Fruit fly (Drosophila melanogaster) whole organism, embryonic: Measurements from ENCODE around the gene CG32301.

ENCODE experiments used
- ATbp ChIP-seq: fragments of 200-800 bp; sonication (Bioruptor generic); optimal IDR thresholded peaks from 2 replicates; lab custom pipeline; 2017; ENCODE audit warnings: missing biosample characterization, mild to moderate bottlenecking, missing genetic modification characterization, missing genetic modification reagents
- Adf1 ChIP-seq: fragments of 200-800 bp; sonication (Bioruptor generic); IDR thresholded peaks from 2 replicates; pipeline ENCODE4 v1.3.6; 2022; ENCODE audit warnings: missing biosample characterization, missing genetic modification characterization
- CG10543 ChIP-seq: fragments of 200-800 bp; sonication (Bioruptor generic); optimal IDR thresholded peaks from 3 replicates; lab custom pipeline; 2017; ENCODE audit warnings: missing biosample characterization, mild to moderate bottlenecking, missing genetic modification characterization, moderate library complexity
- CG12071 ChIP-seq: fragments of 200-800 bp; sonication (Bioruptor generic); optimal IDR thresholded peaks from 3 replicates; lab custom pipeline; 2018; ENCODE audit warnings: missing biosample characterization, mild to moderate bottlenecking, missing genetic modification characterization
- CG13296 ChIP-seq: fragments of 200-800 bp; sonication (Bioruptor generic); optimal IDR thresholded peaks from 3 replicates; lab custom pipeline; 2018; ENCODE audit warnings: missing biosample characterization, mild to moderate bottlenecking, missing genetic modification characterization
- CG15514 ChIP-seq: fragments of 200-800 bp; sonication (Bioruptor generic); optimal IDR thresholded peaks from 3 replicates; lab custom pipeline; 2017; ENCODE audit warnings: missing biosample characterization, missing genetic modification characterization, mild to moderate bottlenecking, moderate library complexity, missing genetic modification reagents
- CG17385 ChIP-seq: fragments of 200-800 bp; sonication (Bioruptor generic); optimal IDR thresholded peaks from 3 replicates; lab custom pipeline; 2018; ENCODE audit warnings: missing biosample characterization, mild to moderate bottlenecking, missing genetic modification characterization
- CG18599 ChIP-seq: fragments of 200-800 bp; sonication (Bioruptor generic); optimal IDR thresholded peaks from 3 replicates; lab custom pipeline; 2017; ENCODE audit warnings: missing biosample characterization, missing genetic modification characterization, mild to moderate bottlenecking, moderate library complexity, missing genetic modification reagents
- CG34376 ChIP-seq: fragments of 200-800 bp; sonication (Bioruptor generic); optimal IDR thresholded peaks from 2 replicates; lab custom pipeline; 2018; ENCODE audit warnings: missing biosample characterization, mild to moderate bottlenecking, missing genetic modification characterization
- CG6765 ChIP-seq: fragments of 200-800 bp; sonication (Bioruptor generic); optimal IDR thresholded peaks from 3 replicates; lab custom pipeline; 2017; ENCODE audit warnings: missing biosample characterization, mild to moderate bottlenecking, missing genetic modification characterization
- CG6813 ChIP-seq: fragments of 200-800 bp; sonication (Bioruptor generic); optimal IDR thresholded peaks from 2 replicates; lab custom pipeline; 2017; ENCODE audit warnings: missing biosample characterization, missing genetic modification characterization, mild to moderate bottlenecking, moderate library complexity, missing genetic modification reagents
- CG7839 ChIP-seq: fragments of 200-800 bp; sonication (Bioruptor generic); optimal IDR thresholded peaks from 3 replicates; lab custom pipeline; 2018; ENCODE audit warnings: missing biosample characterization, mild to moderate bottlenecking, missing genetic modification characterization, moderate library complexity
- CG7987 ChIP-seq: fragments of 200-800 bp; sonication (Bioruptor generic); optimal IDR thresholded peaks from 2 replicates; lab custom pipeline; 2018; ENCODE audit warnings: missing biosample characterization, mild to moderate bottlenecking, missing genetic modification characterization, moderate library complexity
- CrebB ChIP-seq: fragments of 200-800 bp; sonication (Bioruptor generic); optimal IDR thresholded peaks from 3 replicates; lab custom pipeline; 2018; ENCODE audit warnings: missing biosample characterization, mild to moderate bottlenecking, missing genetic modification characterization
- Dfd ChIP-seq, 2 experiments: fragments of >200 bp; optimal IDR thresholded peaks; 2 replicates each; lab custom pipeline; 2017; ENCODE audit warnings: missing biosample characterization in 2 of 2, missing genetic modification characterization in 2 of 2
- Ets65A ChIP-seq: fragments of 200-800 bp; sonication (Bioruptor generic); peaks from one replicate; lab custom pipeline; 2016; ENCODE audit warnings: missing biosample characterization, missing genetic modification characterization
- GATAe ChIP-seq: fragments of 200-800 bp; sonication (Bioruptor generic); conservative IDR thresholded peaks from 2 replicates; pipeline ENCODE4 v1.3.6; 2022; ENCODE audit warnings: missing biosample characterization, missing genetic modification characterization
- HHEX ChIP-seq: fragments of 200-800 bp; sonication (Bioruptor generic); optimal IDR thresholded peaks from 3 replicates; lab custom pipeline; 2017; ENCODE audit warnings: missing biosample characterization, mild to moderate bottlenecking, missing genetic modification characterization, missing genetic modification reagents
- HLH54F ChIP-seq: fragments of 200-800 bp; sonication (Bioruptor generic); optimal IDR thresholded peaks from 3 replicates; lab custom pipeline; 2016; ENCODE audit warnings: missing biosample characterization, missing genetic modification characterization
- HLHmδ ChIP-seq: fragments of 200-800 bp; sonication (Bioruptor generic); optimal IDR thresholded peaks from 2 replicates; lab custom pipeline; 2018; ENCODE audit warnings: missing biosample characterization, mild to moderate bottlenecking, missing genetic modification characterization, moderate library complexity
- Hey ChIP-seq: fragments of 200-800 bp; sonication (Bioruptor generic); optimal IDR thresholded peaks from 3 replicates; lab custom pipeline; 2018; ENCODE audit warnings: missing biosample characterization, mild to moderate bottlenecking, missing genetic modification characterization
- Hmr ChIP-seq: fragments of 200-800 bp; sonication (Bioruptor generic); optimal IDR thresholded peaks from 3 replicates; lab custom pipeline; 2017; ENCODE audit warnings: mild to moderate bottlenecking, missing biosample characterization, missing genetic modification reagents, missing genetic modification characterization
- Lhr ChIP-seq: fragments of 200-800 bp; sonication (Bioruptor generic); optimal IDR thresholded peaks from 3 replicates; lab custom pipeline; 2017; ENCODE audit warnings: mild to moderate bottlenecking, missing biosample characterization, missing genetic modification reagents, missing genetic modification characterization
- Meics ChIP-seq: fragments of 200-800 bp; sonication (Bioruptor generic); optimal IDR thresholded peaks from 2 replicates; lab custom pipeline; 2017; ENCODE audit warnings: missing biosample characterization, mild to moderate bottlenecking, missing genetic modification characterization
- NFAT ChIP-seq: fragments of 200-800 bp; sonication (Bioruptor generic); IDR thresholded peaks from 2 replicates; pipeline ENCODE4 v1.3.6; 2022; ENCODE audit warnings: missing biosample characterization, missing genetic modification characterization
- Nf-YA ChIP-seq: fragments of 200-800 bp; sonication (Bioruptor generic); IDR thresholded peaks from 2 replicates; pipeline ENCODE4 v1.3.6; 2022; ENCODE audit warnings: missing biosample characterization, missing genetic modification characterization
- Nf-YC ChIP-seq: fragments of 200-800 bp; optimal IDR thresholded peaks from 3 replicates; lab custom pipeline; 2019; ENCODE audit warnings: missing biosample characterization, mild to moderate bottlenecking, missing genetic modification characterization, moderate library complexity
- Oaz ChIP-seq: fragments of 200-800 bp; sonication (Bioruptor generic); IDR thresholded peaks from 2 replicates; pipeline ENCODE4 v1.3.6; 2022; ENCODE audit warnings: missing biosample characterization, missing genetic modification characterization
- Vsx1 ChIP-seq: fragments of 200-800 bp; sonication (Bioruptor generic); optimal IDR thresholded peaks from 2 replicates; lab custom pipeline; 2017; ENCODE audit warnings: missing biosample characterization, mild to moderate bottlenecking, missing genetic modification characterization, missing genetic modification reagents
- caup ChIP-seq: fragments of 200-800 bp; sonication (Bioruptor generic); optimal IDR thresholded peaks from 3 replicates; lab custom pipeline; 2017; ENCODE audit warnings: missing biosample characterization, mild to moderate bottlenecking, missing genetic modification characterization, moderate library complexity; ENCODE audit not compliant: severe bottlenecking
- chinmo ChIP-seq: fragments of 200-800 bp; sonication (Bioruptor generic); IDR thresholded peaks from 4 replicates; pipeline ENCODE4 v1.3.6; 2022; ENCODE audit warnings: missing biosample characterization, missing genetic modification characterization; ENCODE audit not compliant: partially characterized antibody
- ci ChIP-seq: fragments of 200-800 bp; sonication (Bioruptor generic); IDR thresholded peaks from 3 replicates; pipeline ENCODE4 v1.3.6; 2022; ENCODE audit warnings: missing biosample characterization, missing genetic modification characterization
- exex ChIP-seq: fragments of 200-800 bp; sonication (Bioruptor generic); optimal IDR thresholded peaks from 4 replicates; lab custom pipeline; 2018; ENCODE audit warnings: missing biosample characterization, mild to moderate bottlenecking, missing genetic modification characterization, moderate library complexity
- grn ChIP-seq: fragments of 200-800 bp; sonication (Bioruptor generic); optimal IDR thresholded peaks from 3 replicates; lab custom pipeline; 2017; ENCODE audit warnings: missing biosample characterization, missing genetic modification characterization
- jing ChIP-seq: fragments of 200-800 bp; sonication (Bioruptor generic); optimal IDR thresholded peaks from 2 replicates; lab custom pipeline; 2018; ENCODE audit warnings: missing biosample characterization, mild to moderate bottlenecking, missing genetic modification characterization
- lab ChIP-seq: fragments of 200-800 bp; sonication (Bioruptor generic); optimal IDR thresholded peaks from 3 replicates; lab custom pipeline; 2017; ENCODE audit warnings: missing biosample characterization, missing genetic modification characterization, mild to moderate bottlenecking, moderate library complexity, missing genetic modification reagents
- lmd ChIP-seq: fragments of 200-800 bp; sonication (Bioruptor generic); IDR thresholded peaks from 2 replicates; pipeline ENCODE4 v1.3.6; 2022; ENCODE audit warnings: missing biosample characterization, missing genetic modification characterization
- ranshi ChIP-seq: fragments of 200-800 bp; sonication (Bioruptor generic); IDR thresholded peaks from 2 replicates; pipeline ENCODE4 v1.3.6; 2022; ENCODE audit warnings: missing biosample characterization, missing genetic modification characterization
- schlank ChIP-seq: fragments of 200-800 bp; sonication (Bioruptor generic); optimal IDR thresholded peaks from 2 replicates; lab custom pipeline; 2018; ENCODE audit warnings: missing biosample characterization, mild to moderate bottlenecking, missing genetic modification characterization
- sd ChIP-seq: fragments of 200-800 bp; sonication (Bioruptor generic); optimal IDR thresholded peaks from 3 replicates; lab custom pipeline; 2018; ENCODE audit warnings: missing biosample characterization, mild to moderate bottlenecking, missing genetic modification characterization, moderate library complexity
- sisA ChIP-seq: fragments of 200-800 bp; sonication (Bioruptor generic); IDR thresholded peaks from 2 replicates; pipeline ENCODE4 v1.3.6; 2022; ENCODE audit warnings: missing biosample characterization, missing genetic modification characterization
- so ChIP-seq: fragments of 200-800 bp; sonication (Bioruptor generic); IDR thresholded peaks from 3 replicates; pipeline ENCODE4 v1.3.6; 2022; ENCODE audit warnings: missing biosample characterization, missing genetic modification characterization
- sug ChIP-seq: fragments of 200-800 bp; optimal IDR thresholded peaks from 2 replicates; lab custom pipeline; 2019; ENCODE audit warnings: missing biosample characterization, mild to moderate bottlenecking, missing genetic modification characterization, moderate library complexity
- tin ChIP-seq: fragments of 200-800 bp; sonication (Bioruptor generic); optimal IDR thresholded peaks from 3 replicates; lab custom pipeline; 2016; ENCODE audit warnings: missing biosample characterization, missing genetic modification characterization
- wek ChIP-seq: fragments of 200-800 bp; sonication (Bioruptor generic); optimal IDR thresholded peaks from 3 replicates; lab custom pipeline; 2018; ENCODE audit warnings: missing biosample characterization, mild to moderate bottlenecking, missing genetic modification characterization, moderate library complexity

The CG32301 gene

dm6 chr3L:2248335-2248734 lies 4.1 kb downstream of the CG32301 start, which contains the start of gene CG32305:
CG32305 (plus strand) TSS chr3L:2248635.
- TF ChIP-seq Oaz (GFP tag; lab: Robert Waterston, UW) (no peak), chinmo (GFP tag; lab: Robert Waterston, UW) (no peak)

dm6 chr3L:2253962-2254662 lies 9.8 kb downstream of the CG32301 start:
- peak; percentile 10 for TF ChIP-seq HHEX (GFP tag; lab: Kevin White, UChicago)
- TF ChIP-seq chinmo (GFP tag; lab: Robert Waterston, UW), result 0 out of 4 replicates have a peak, but pooled peaks have one; percentile 31
- TF ChIP-seq CG6765 (GFP tag; lab: Kevin White, UChicago), result peak; percentile 53
- TF ChIP-seq lmd (GFP tag; lab: Robert Waterston, UW), result 0 out of 2 replicates have a peak, but pooled peaks have one; percentile 7
- TF ChIP-seq CG7839, result no peak
- TF ChIP-seq ci, result peak; percentile 25; the same call in 1 of the 3 replicates
- TF ChIP-seq NFAT (GFP tag; lab: Robert Waterston, UW), result no peak
- TF ChIP-seq lab (GFP tag; lab: Kevin White, UChicago), result peak; percentile 54
- TF ChIP-seq wek (GFP tag; lab: Kevin White, UChicago), result peak; percentile 44
- peak; percentile 53 for TF ChIP-seq CG13296 (GFP tag; lab: Kevin White, UChicago)
- TF ChIP-seq CG6813 (GFP tag; lab: Kevin White, UChicago), result peak; percentile 11
- no peak for TF ChIP-seq Nf-YA (GFP tag; lab: Robert Waterston, UW)
- no peak for TF ChIP-seq Dfd (GFP tag; optimal IDR thresholded peaks at IDR 0.05; lab: Kevin White, UChicago)
- peak; percentile 41 for TF ChIP-seq Meics (GFP tag; lab: Kevin White, UChicago)
- peak; percentile 8 for TF ChIP-seq schlank (tag; lab: Kevin White, UChicago)
- peak; percentile 62 for TF ChIP-seq CG18599 (GFP tag; lab: Kevin White, UChicago)
- peak; percentile 86 for TF ChIP-seq sd (tag; lab: Kevin White, UChicago)
- peak; percentile 12 for TF ChIP-seq CrebB (tag; lab: Kevin White, UChicago)
- TF ChIP-seq CG15514 (GFP tag; lab: Kevin White, UChicago), result peak; percentile 26
- TF ChIP-seq jing (GFP tag; lab: Kevin White, UChicago), result no peak
- peak; percentile 41 for TF ChIP-seq Vsx1 (GFP tag; lab: Kevin White, UChicago)
- peak; percentile 61 for TF ChIP-seq exex (tag; lab: Kevin White, UChicago)
- 0 out of 3 replicates have a peak, but pooled peaks have one; percentile 16 for TF ChIP-seq so (GFP tag; lab: Robert Waterston, UW)
- TF ChIP-seq grn, result peak; percentile 24
- TF ChIP-seq ranshi, result no peak
- TF ChIP-seq tin (GFP tag; lab: Kevin White, UChicago), result no peak
- no peak for TF ChIP-seq HLHmδ (GFP tag; lab: Kevin White, UChicago)
- TF ChIP-seq sisA, result no peak
- no peak for TF ChIP-seq HLH54F
- peak; percentile 29 for TF ChIP-seq CG7987 (GFP tag; lab: Kevin White, UChicago)
- TF ChIP-seq ATbp, result peak; percentile 31
- TF ChIP-seq CG17385, result peak; percentile 3
- peak; percentile 60 for TF ChIP-seq Hmr (GFP tag; lab: Kevin White, UChicago)
- TF ChIP-seq Ets65A (GFP tag; lab: Kevin White, UChicago), result peak; percentile 4
- TF ChIP-seq Hey, result peak; percentile 11
- TF ChIP-seq Nf-YC (tag; lab: Kevin White, UChicago), result peak; percentile 1
- TF ChIP-seq GATAe (GFP tag; lab: Robert Waterston, UW), result peak; percentile 59
- TF ChIP-seq sug (tag; lab: Kevin White, UChicago), result peak; percentile 94
- 0 out of 2 replicates have a peak, but pooled peaks have one; percentile 6 for TF ChIP-seq Adf1 (GFP tag; lab: Robert Waterston, UW)
- peak; percentile 50 for TF ChIP-seq CG12071 (GFP tag; lab: Kevin White, UChicago)
- TF ChIP-seq caup, result peak; percentile 34
- TF ChIP-seq CG34376 (GFP tag; lab: Kevin White, UChicago), result peak; percentile 27
- TF ChIP-seq CG10543 (GFP tag; lab: Kevin White, UChicago), result peak; percentile 59
- TF ChIP-seq Lhr (GFP tag; lab: Kevin White, UChicago), result no peak
